Worm (Caenorhabditis elegans): Measurements from ENCODE around the gene dnj-26.

DNA sequence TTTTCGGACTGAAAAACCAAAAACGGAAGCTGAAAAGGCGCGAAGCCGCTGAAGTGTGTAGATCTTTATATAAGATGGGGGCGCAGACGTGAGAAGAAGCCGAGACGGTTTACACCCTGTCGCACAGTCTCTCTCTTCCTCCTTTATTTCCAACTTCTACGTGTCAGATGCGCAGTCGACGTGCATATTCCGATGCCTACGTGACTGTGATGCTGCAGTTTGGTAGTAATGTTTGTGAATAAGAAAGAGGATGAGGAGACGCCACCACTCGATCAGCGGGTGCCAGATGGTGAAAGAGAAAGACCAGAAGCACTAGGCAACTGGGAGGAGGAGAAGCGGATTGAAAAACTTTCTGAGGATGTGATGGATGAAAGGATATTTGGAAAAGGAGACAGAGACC, 34.2 kb downstream of the dnj-26 start:
- TF ChIP-seq him-1 (tag; optimal IDR thresholded peaks at IDR 0.05) (no peak), dao-5 (tag; optimal IDR thresholded peaks at IDR 0.05) (no peak)

Data from whole organism, L4/young adult.